Worm (Caenorhabditis elegans) whole organism, L4 larva: ENCODE measurements around the gene B0334.13.

Experiments used
- F10B5.3 ChIP-seq: sonication (generic microtip); optimal IDR thresholded peaks from 2 replicates; lab custom pipeline; 2016; ENCODE audit warnings: mild to moderate bottlenecking, missing genetic modification characterization, missing compliant biosample characterization
- F37D6.2 ChIP-seq: sonication (generic microtip); optimal IDR thresholded peaks from 2 replicates; lab custom pipeline; 2016; ENCODE audit warnings: mild to moderate bottlenecking, missing genetic modification characterization, missing compliant biosample characterization
- F44E2.7 ChIP-seq: fragments of 200-800 bp; sonication (Bioruptor generic); IDR thresholded peaks from 2 replicates; pipeline ENCODE4 v2.1.2; 2022; ENCODE audit warnings: missing genetic modification characterization, missing compliant biosample characterization
- F49E8.2 ChIP-seq: sonication (generic microtip); optimal IDR thresholded peaks from 2 replicates; lab custom pipeline; 2016; ENCODE audit warnings: missing compliant biosample characterization, mild to moderate bottlenecking, missing genetic modification characterization, borderline replicate concordance
- R02D3.7 ChIP-seq: fragments of 150-350 bp; sonication (generic microtip); optimal IDR thresholded peaks from 3 replicates; lab custom pipeline; 2014; ENCODE audit warnings: missing biosample characterization, missing genetic modification characterization
- T20F7.1 ChIP-seq: fragments of 200-800 bp; sonication (Bioruptor generic); optimal IDR thresholded peaks from 2 replicates; lab custom pipeline; 2018; ENCODE audit warnings: mild to moderate bottlenecking, missing genetic modification characterization, missing compliant biosample characterization
- T26A8.4 ChIP-seq: fragments of 200-800 bp; sonication (Bioruptor generic); IDR thresholded peaks from 2 replicates; pipeline ENCODE4 v1.3.6; 2022; ENCODE audit warnings: missing genetic modification characterization, missing compliant biosample characterization
- Y5F2A.4 ChIP-seq: fragments of 200-800 bp; sonication (Bioruptor generic); optimal IDR thresholded peaks from 2 replicates; lab custom pipeline; 2018; ENCODE audit warnings: mild to moderate bottlenecking, missing genetic modification characterization, missing compliant biosample characterization
- Y75B8A.6 ChIP-seq: fragments of 200-800 bp; sonication (Bioruptor generic); IDR thresholded peaks from 2 replicates; pipeline ENCODE4 v1.3.6; 2022; ENCODE audit warnings: missing genetic modification reagents, missing genetic modification characterization, missing compliant biosample characterization
- ama-1 ChIP-seq: fragments of 150-350 bp; optimal IDR thresholded peaks from 2 replicates; lab custom pipeline; 2014; ENCODE audit warnings: inconsistent platforms, mixed read lengths
- ceh-20 ChIP-seq: fragments of 200-800 bp; sonication (Bioruptor generic); IDR thresholded peaks from 2 replicates; pipeline ENCODE4 v1.3.6; 2022; ENCODE audit warnings: missing genetic modification reagents, missing genetic modification characterization, missing compliant biosample characterization
- ceh-44 ChIP-seq: fragments of 200-800 bp; sonication (Bioruptor generic); IDR thresholded peaks from 2 replicates; pipeline ENCODE4 v1.3.6; 2022; ENCODE audit warnings: missing genetic modification reagents, missing genetic modification characterization, missing compliant biosample characterization
- ceh-62 ChIP-seq: sonication (generic microtip); optimal IDR thresholded peaks from 2 replicates; lab custom pipeline; 2017; ENCODE audit warnings: missing biosample characterization, missing genetic modification characterization
- ces-1 ChIP-seq: fragments of 150-350 bp; sonication (generic microtip); optimal IDR thresholded peaks from 4 replicates; lab custom pipeline; 2014; ENCODE audit warnings: missing biosample characterization, missing genetic modification reagents, missing genetic modification characterization
- cey-2 ChIP-seq: sonication (generic microtip); optimal IDR thresholded peaks from 3 replicates; lab custom pipeline; 2017; ENCODE audit warnings: missing genetic modification characterization, mild to moderate bottlenecking, missing compliant biosample characterization, antibody characterized with exemption, borderline replicate concordance; ENCODE audit not compliant: insufficient read depth
- daf-19 ChIP-seq: fragments of 200-800 bp; sonication (Bioruptor generic); conservative IDR thresholded peaks from 2 replicates; pipeline ENCODE4 v1.3.6; 2022; ENCODE audit warnings: missing genetic modification characterization, missing compliant biosample characterization
- dmd-8 ChIP-seq: fragments of 200-800 bp; sonication (Bioruptor generic); IDR thresholded peaks from 2 replicates; pipeline ENCODE4 v1.3.6; 2022; ENCODE audit warnings: missing genetic modification characterization, missing compliant biosample characterization
- dpl-1 ChIP-seq: fragments of 150-350 bp; optimal IDR thresholded peaks from 2 replicates; lab custom pipeline; 2014; ENCODE audit warnings: missing biosample characterization, missing genetic modification reagents, missing genetic modification characterization
- dve-1 ChIP-seq: sonication (generic microtip); optimal IDR thresholded peaks from 2 replicates; lab custom pipeline; 2017; ENCODE audit warnings: antibody characterized with exemption, mild to moderate bottlenecking, missing genetic modification characterization, missing compliant biosample characterization; ENCODE audit not compliant: insufficient read depth
- egl-27 ChIP-seq: sonication (generic microtip); optimal IDR thresholded peaks from 3 replicates; lab custom pipeline; 2017; ENCODE audit warnings: missing biosample characterization, missing genetic modification reagents, missing genetic modification characterization
- gei-8 ChIP-seq: fragments of 200-800 bp; sonication (Bioruptor generic); optimal IDR thresholded peaks from 2 replicates; lab custom pipeline; 2018; ENCODE audit warnings: mild to moderate bottlenecking, missing genetic modification characterization, missing compliant biosample characterization
- hif-1 ChIP-seq, 2 experiments: sonication (generic microtip); optimal IDR thresholded peaks; 2 replicates each; lab custom pipeline; 2016 to 2017; ENCODE audit warnings: missing compliant biosample characterization in 2 of 2, missing genetic modification characterization in 2 of 2, missing genetic modification reagents in 2 of 2, missing genotype in 2 of 2, mild to moderate bottlenecking in 1 of 2
- hlh-11 ChIP-seq: fragments of 200-800 bp; sonication (Bioruptor generic); optimal IDR thresholded peaks from 2 replicates; lab custom pipeline; 2018; ENCODE audit warnings: mild to moderate bottlenecking, missing genetic modification characterization, missing compliant biosample characterization
- hlh-30 ChIP-seq: sonication (generic microtip); optimal IDR thresholded peaks from 2 replicates; lab custom pipeline; 2017; ENCODE audit warnings: antibody characterized with exemption, mild to moderate bottlenecking, missing genetic modification characterization, missing compliant biosample characterization; ENCODE audit not compliant: insufficient read depth
- jun-1 ChIP-seq: fragments of 150-350 bp; optimal IDR thresholded peaks from 2 replicates; lab custom pipeline; 2014; ENCODE audit warnings: missing biosample characterization, missing genetic modification reagents, missing genetic modification characterization
- lim-7 ChIP-seq: fragments of 200-800 bp; sonication (Bioruptor generic); IDR thresholded peaks from 2 replicates; pipeline ENCODE4 v1.3.6; 2022; ENCODE audit warnings: missing genetic modification characterization, missing compliant biosample characterization
- lin-1 ChIP-seq: fragments of 200-800 bp; sonication (Bioruptor generic); IDR thresholded peaks from 2 replicates; pipeline ENCODE4 v1.3.6; 2022; ENCODE audit warnings: missing genetic modification reagents, missing genetic modification characterization, missing compliant biosample characterization
- lin-13 ChIP-seq: fragments of 150-350 bp; optimal IDR thresholded peaks from 2 replicates; lab custom pipeline; 2014; ENCODE audit warnings: missing biosample characterization, missing genetic modification reagents, missing genetic modification characterization
- lin-15B ChIP-seq: fragments of 150-350 bp; sonication (generic microtip); optimal IDR thresholded peaks from 3 replicates; lab custom pipeline; 2014; ENCODE audit warnings: missing biosample characterization, missing genetic modification characterization
- mep-1 ChIP-seq: fragments of 150-350 bp; sonication (generic microtip); optimal IDR thresholded peaks from 3 replicates; lab custom pipeline; 2014; ENCODE audit warnings: missing biosample characterization, missing genetic modification characterization
- mxl-3 ChIP-seq: fragments of 200-800 bp; sonication (Bioruptor generic); optimal IDR thresholded peaks from 2 replicates; lab custom pipeline; 2018; ENCODE audit warnings: mild to moderate bottlenecking, missing genetic modification characterization, missing compliant biosample characterization
- nhr-237 ChIP-seq: sonication (generic microtip); optimal IDR thresholded peaks from 2 replicates; lab custom pipeline; 2017; ENCODE audit warnings: missing biosample characterization, missing genetic modification characterization
- nhr-48 ChIP-seq: sonication (generic microtip); optimal IDR thresholded peaks from 2 replicates; lab custom pipeline; 2016; ENCODE audit warnings: mild to moderate bottlenecking, missing genetic modification characterization, missing compliant biosample characterization
- nhr-6 ChIP-seq: fragments of 150-350 bp; optimal IDR thresholded peaks from 2 replicates; lab custom pipeline; 2014; ENCODE audit warnings: missing biosample characterization, missing genetic modification characterization
- nhr-76 ChIP-seq: fragments of 150-350 bp; optimal IDR thresholded peaks from 2 replicates; lab custom pipeline; 2014; ENCODE audit warnings: missing biosample characterization, missing genetic modification characterization
- saeg-2 ChIP-seq: fragments of 200-800 bp; sonication (Bioruptor generic); IDR thresholded peaks from 2 replicates; pipeline ENCODE4 v1.3.6; 2022; ENCODE audit warnings: missing genetic modification reagents, missing genetic modification characterization, missing compliant biosample characterization
- sdz-12 ChIP-seq: fragments of 200-800 bp; sonication (Bioruptor generic); optimal IDR thresholded peaks from 2 replicates; lab custom pipeline; 2018; ENCODE audit warnings: mild to moderate bottlenecking, missing genetic modification characterization, missing compliant biosample characterization
- set-16 ChIP-seq: fragments of 200-800 bp; sonication (Bioruptor generic); IDR thresholded peaks from 2 replicates; pipeline ENCODE4 v1.3.6; 2022; ENCODE audit warnings: missing genetic modification reagents, missing genetic modification characterization, missing compliant biosample characterization
- skn-1 ChIP-seq: fragments of 150-350 bp; optimal IDR thresholded peaks from 2 replicates; lab custom pipeline; 2014; ENCODE audit warnings: missing biosample characterization, missing genetic modification characterization
- snpc-1.2 ChIP-seq: fragments of 200-800 bp; sonication (Bioruptor generic); IDR thresholded peaks from 2 replicates; pipeline ENCODE4 v1.3.6; 2022; ENCODE audit warnings: missing genetic modification reagents, missing genetic modification characterization, missing compliant biosample characterization
- spr-3 ChIP-seq: fragments of 200-800 bp; sonication (Bioruptor generic); optimal IDR thresholded peaks from 2 replicates; lab custom pipeline; 2018; ENCODE audit warnings: mild to moderate bottlenecking, missing genetic modification characterization, missing compliant biosample characterization
- tag-97 ChIP-seq: fragments of 200-800 bp; sonication (Bioruptor generic); IDR thresholded peaks from 2 replicates; pipeline ENCODE4 v1.3.6; 2022; ENCODE audit warnings: missing genetic modification characterization, missing compliant biosample characterization
- unc-130 ChIP-seq: sonication (generic microtip); optimal IDR thresholded peaks from 2 replicates; lab custom pipeline; 2016; ENCODE audit warnings: missing genetic modification reagents, missing genetic modification characterization, missing compliant biosample characterization
- zag-1 ChIP-seq: fragments of 150-350 bp; optimal IDR thresholded peaks from 2 replicates; lab custom pipeline; 2014; ENCODE audit warnings: missing biosample characterization, missing genetic modification characterization
- zfp-2 ChIP-seq: sonication (generic microtip); optimal IDR thresholded peaks from 2 replicates; lab custom pipeline; 2016; ENCODE audit warnings: mild to moderate bottlenecking, missing genetic modification characterization, missing compliant biosample characterization
- zfp-3 ChIP-seq: fragments of 200-800 bp; sonication (Bioruptor generic); conservative IDR thresholded peaks from 2 replicates; pipeline ENCODE4 v1.3.6; 2022; ENCODE audit warnings: missing genetic modification reagents, missing genetic modification characterization, missing compliant biosample characterization
- zip-2 ChIP-seq: fragments of 150-350 bp; optimal IDR thresholded peaks from 2 replicates; lab custom pipeline; 2014; ENCODE audit warnings: missing biosample characterization, missing genetic modification characterization

Gene B0334.13

ce11 chrII:11484600-11484999 lies 3.5 kb upstream of the B0334.13 start (continued):
- TF ChIP-seq sdz-12 (GFP tag; lab: Kevin White, UChicago): peak; percentile 79
- peak; percentile 70 for TF ChIP-seq zfp-2
- TF ChIP-seq skn-1 (tag; lab: Kevin White, UChicago): no peak
- peak; percentile 100 for TF ChIP-seq lim-7 (GFP tag; lab: Robert Waterston, UW)
- peak; percentile 87 for TF ChIP-seq Y75B8A.6 (GFP tag; lab: Robert Waterston, UW)
- TF ChIP-seq unc-130: peak; percentile 85
- TF ChIP-seq nhr-237 (tag; lab: Kevin White, UChicago): no peak
- peak; percentile 100 for TF ChIP-seq dmd-8 (GFP tag; lab: Robert Waterston, UW)
- TF ChIP-seq saeg-2: peak; percentile 93
- TF ChIP-seq F10B5.3 (tag; lab: Kevin White, UChicago): peak; percentile 77
- no peak for TF ChIP-seq ama-1 (lab: Kevin White, UChicago)
- TF ChIP-seq hlh-30 (tag; lab: Kevin White, UChicago): no peak
- TF ChIP-seq tag-97 (GFP tag; lab: Robert Waterston, UW): no peak
- no peak for TF ChIP-seq ces-1
- peak; percentile 49 for TF ChIP-seq cey-2 (tag; lab: Kevin White, UChicago)
- peak; percentile 56; the same call in 1 of the 2 replicates for TF ChIP-seq set-16 (GFP tag; lab: Robert Waterston, UW)
- TF ChIP-seq F37D6.2: peak; percentile 72
- TF ChIP-seq T26A8.4 (GFP tag; lab: Robert Waterston, UW): peak; percentile 88
- peak; percentile 51 for TF ChIP-seq zip-2 (tag; lab: Kevin White, UChicago)
- TF ChIP-seq hlh-11 (tag; lab: Kevin White, UChicago): peak; percentile 73
- TF ChIP-seq lin-15B (tag; lab: Kevin White, UChicago): no peak
- TF ChIP-seq ceh-62: no peak
- TF ChIP-seq spr-3: peak; percentile 87
- peak; percentile 46 for TF ChIP-seq dpl-1 (GFP tag; lab: Kevin White, UChicago)
- no peak for TF ChIP-seq nhr-76
- TF ChIP-seq zag-1 (tag; lab: Kevin White, UChicago): no peak
- 0 out of 2 replicates have a peak, but pooled peaks have one; percentile 48 for TF ChIP-seq zfp-3
- peak; percentile 96 for TF ChIP-seq F44E2.7 (GFP tag; lab: Robert Waterston, UW)
- peak; percentile 80 for TF ChIP-seq F49E8.2
- no peak for TF ChIP-seq egl-27 (tag; lab: Kevin White, UChicago)

- TF ChIP-seq jun-1 (tag; lab: Kevin White, UChicago) (no peak), ama-1 (lab: Kevin White, UChicago) (peak; percentile 73)
- TF ChIP-seq, all 104 proteins: peak for 1
Observed at ce11 chrII:11485200-11485599, 2.9 kb upstream of the B0334.13 start, which contains the start of gene twk-5. twk-5 (minus strand) TSS chrII:11485300.

- TF ChIP-seq dve-1 (tag; lab: Kevin White, UChicago) (peak; percentile 12), gei-8 (no peak)
Observed at ce11 chrII:11486698-11487234, 1.3 kb upstream of the B0334.13 start, which contains the start of gene ttr-18. ttr-18 (minus strand) TSS chrII:11486748.

- TF ChIP-seq Y5F2A.4 (GFP tag; lab: Kevin White, UChicago) (no peak), mxl-3 (GFP tag; lab: Kevin White, UChicago) (no peak), nhr-48 (tag; lab: Kevin White, UChicago) (peak; percentile 48), ceh-44 (no peak), mep-1 (peak; percentile 41), gei-8 (no peak), hif-1 (tag; optimal IDR thresholded peaks at IDR 0.05; lab: Kevin White, UChicago) (no peak), T20F7.1 (no peak), lin-1 (GFP tag; lab: Robert Waterston, UW) (no peak), nhr-6 (tag; lab: Kevin White, UChicago) (no peak), ceh-20 (GFP tag; lab: Robert Waterston, UW) (no peak), R02D3.7 (tag; lab: Kevin White, UChicago) (no peak), daf-19 (GFP tag; lab: Robert Waterston, UW) (no peak), Y75B8A.6 (GFP tag; lab: Robert Waterston, UW) (no peak), snpc-1.2 (GFP tag; lab: Robert Waterston, UW) (no peak), lin-13 (GFP tag; lab: Kevin White, UChicago) (peak; percentile 15), T26A8.4 (GFP tag; lab: Robert Waterston, UW) (no peak), zag-1 (tag; lab: Kevin White, UChicago) (no peak)
Observed at ce11 chrII:11492843-11493242, 4.7 kb downstream of the B0334.13 start, which contains the start of gene hacl-1. hacl-1 (minus strand) TSS chrII:11492963.
